Fruit fly (Drosophila melanogaster) whole organism, embryonic: Measurements from ENCODE around the gene Adsl.
A peak's percentile ranks its signal among the peaks of the same experiment; 100 is the strongest.

Source experiments
- Ada2b ChIP-seq: fragments of 200-800 bp; sonication (Bioruptor generic); IDR thresholded peaks from 2 replicates; pipeline ENCODE4 v1.3.6; 2022; ENCODE audit warnings: missing biosample characterization, missing genetic modification characterization
- Aef1 ChIP-seq: fragments of 200-800 bp; sonication (Bioruptor generic); IDR thresholded peaks from 3 replicates; pipeline ENCODE4 v1.3.6; 2022; ENCODE audit warnings: missing biosample characterization, missing genetic modification characterization
- CG10431 ChIP-seq: fragments of 200-800 bp; sonication (Bioruptor generic); optimal IDR thresholded peaks from 3 replicates; lab custom pipeline; 2018; ENCODE audit warnings: missing biosample characterization, mild to moderate bottlenecking, missing genetic modification characterization
- CG10959 ChIP-seq: fragments of 200-800 bp; sonication (Bioruptor generic); IDR thresholded peaks from 2 replicates; pipeline ENCODE4 v1.3.6; 2022; ENCODE audit warnings: missing biosample characterization, missing genetic modification characterization
- CG12219 ChIP-seq: fragments of 200-800 bp; sonication (Bioruptor generic); optimal IDR thresholded peaks from 3 replicates; lab custom pipeline; 2018; ENCODE audit warnings: missing biosample characterization, mild to moderate bottlenecking, missing genetic modification characterization
- CG13894 ChIP-seq: fragments of 200-800 bp; sonication (Bioruptor generic); optimal IDR thresholded peaks from 3 replicates; lab custom pipeline; 2018; ENCODE audit warnings: missing biosample characterization, mild to moderate bottlenecking, missing genetic modification characterization, moderate library complexity
- CG18011 ChIP-seq: fragments of 200-800 bp; sonication (Bioruptor generic); optimal IDR thresholded peaks from 2 replicates; lab custom pipeline; 2017; ENCODE audit warnings: missing biosample characterization, missing genetic modification characterization, mild to moderate bottlenecking, moderate library complexity, missing genotype
- CG2120 ChIP-seq: fragments of 200-800 bp; sonication (Bioruptor generic); optimal IDR thresholded peaks from 3 replicates; lab custom pipeline; 2016; ENCODE audit warnings: missing biosample characterization, missing genetic modification characterization
- CG30403 ChIP-seq: fragments of 200-800 bp; sonication (Bioruptor generic); optimal IDR thresholded peaks from 3 replicates; lab custom pipeline; 2016; ENCODE audit warnings: missing biosample characterization, missing genetic modification characterization
- CG3163 ChIP-seq: fragments of 200-800 bp; sonication (Bioruptor generic); optimal IDR thresholded peaks from 3 replicates; lab custom pipeline; 2016; ENCODE audit warnings: missing biosample characterization, missing genetic modification characterization
- CG34224 ChIP-seq: fragments of 200-800 bp; sonication (Bioruptor generic); IDR thresholded peaks from 3 replicates; pipeline ENCODE4 v1.3.6; 2022; ENCODE audit warnings: missing biosample characterization, missing genetic modification characterization; ENCODE audit not compliant: partially characterized antibody
- CG42726 ChIP-seq: fragments of 200-800 bp; sonication (Bioruptor generic); IDR thresholded peaks from 2 replicates; pipeline ENCODE4 v1.3.6; 2022; ENCODE audit warnings: missing biosample characterization, missing genetic modification characterization; ENCODE audit not compliant: partially characterized antibody
- CG4282 ChIP-seq: fragments of 200-800 bp; sonication (Bioruptor generic); optimal IDR thresholded peaks from 2 replicates; lab custom pipeline; 2016; ENCODE audit warnings: missing biosample characterization, missing genetic modification characterization
- CG6175 ChIP-seq: fragments of 200-800 bp; sonication (Bioruptor generic); IDR thresholded peaks from 3 replicates; pipeline ENCODE4 v1.3.6; 2022; ENCODE audit warnings: missing biosample characterization, missing genetic modification characterization
- CG6654 ChIP-seq: fragments of 200-800 bp; sonication (Bioruptor generic); optimal IDR thresholded peaks from 2 replicates; lab custom pipeline; 2017; ENCODE audit warnings: missing biosample characterization, mild to moderate bottlenecking, missing genetic modification characterization
- CG6791 ChIP-seq: fragments of 200-800 bp; sonication (Bioruptor generic); IDR thresholded peaks from 3 replicates; pipeline ENCODE4 v1.3.6; 2022; ENCODE audit warnings: missing biosample characterization, missing genetic modification characterization; ENCODE audit not compliant: partially characterized antibody
- CG8290 ChIP-seq, 3 experiments: fragments of 200-800 bp; sonication (Bioruptor generic); optimal IDR thresholded peaks; 2 replicates each; lab custom pipeline; 2016 to 2019; ENCODE audit warnings: missing biosample characterization in 3 of 3, missing genetic modification characterization in 3 of 3, mild to moderate bottlenecking in 2 of 3, moderate library complexity in 1 of 3
- CG8924 ChIP-seq: fragments of 200-800 bp; optimal IDR thresholded peaks from 3 replicates; lab custom pipeline; 2019; ENCODE audit warnings: missing biosample characterization, mild to moderate bottlenecking, missing genetic modification characterization, moderate library complexity
- CoRest ChIP-seq: fragments of 200-800 bp; sonication (Bioruptor generic); optimal IDR thresholded peaks from 3 replicates; lab custom pipeline; 2018; ENCODE audit warnings: missing biosample characterization, mild to moderate bottlenecking, missing genetic modification characterization, moderate library complexity
- Dip3 ChIP-seq: fragments of 200-800 bp; sonication (Bioruptor generic); optimal IDR thresholded peaks from 3 replicates; lab custom pipeline; 2016; ENCODE audit warnings: missing biosample characterization, missing genetic modification characterization
- Drgx ChIP-seq: fragments of 200-800 bp; sonication (Bioruptor generic); IDR thresholded peaks from 2 replicates; pipeline ENCODE4 v1.3.6; 2022; ENCODE audit warnings: missing biosample characterization, missing genetic modification characterization
- ERR ChIP-seq: fragments of 200-800 bp; sonication (Bioruptor generic); optimal IDR thresholded peaks from 2 replicates; lab custom pipeline; 2016; ENCODE audit warnings: missing biosample characterization, missing genetic modification characterization
- HLH3B ChIP-seq: fragments of 200-800 bp; sonication (Bioruptor generic); IDR thresholded peaks from 2 replicates; pipeline ENCODE4 v1.3.6; 2022; ENCODE audit warnings: missing biosample characterization, missing genetic modification characterization
- Mes4 ChIP-seq: fragments of 200-800 bp; sonication (Bioruptor generic); optimal IDR thresholded peaks from 2 replicates; lab custom pipeline; 2016; ENCODE audit warnings: missing biosample characterization, missing genetic modification characterization
- NC2β ChIP-seq: fragments of 200-800 bp; sonication (Bioruptor generic); optimal IDR thresholded peaks from 2 replicates; lab custom pipeline; 2016; ENCODE audit warnings: missing biosample characterization, missing genetic modification characterization
- Oaz ChIP-seq: fragments of 200-800 bp; sonication (Bioruptor generic); IDR thresholded peaks from 2 replicates; pipeline ENCODE4 v1.3.6; 2022; ENCODE audit warnings: missing biosample characterization, missing genetic modification characterization
- Ptx1 ChIP-seq: fragments of 200-800 bp; sonication (Bioruptor generic); IDR thresholded peaks from 2 replicates; pipeline ENCODE4 v1.3.6; 2022; ENCODE audit warnings: missing biosample characterization, missing genetic modification characterization
- Side ChIP-seq: fragments of 200-800 bp; sonication (Bioruptor generic); optimal IDR thresholded peaks from 2 replicates; lab custom pipeline; 2016; ENCODE audit warnings: missing biosample characterization, missing genetic modification characterization
- Xrp1 ChIP-seq: fragments of 200-800 bp; sonication (Bioruptor generic); IDR thresholded peaks from 2 replicates; pipeline ENCODE4 v1.3.6; 2022; ENCODE audit warnings: missing biosample characterization, missing genetic modification characterization
- ase ChIP-seq: fragments of 200-800 bp; sonication (Bioruptor generic); IDR thresholded peaks from 3 replicates; pipeline ENCODE4 v1.3.6; 2022; ENCODE audit warnings: missing biosample characterization, missing genetic modification characterization
- cg ChIP-seq: fragments of 200-800 bp; sonication (Bioruptor generic); optimal IDR thresholded peaks from 3 replicates; lab custom pipeline; 2019; ENCODE audit warnings: missing biosample characterization, mild to moderate bottlenecking, missing genetic modification characterization, moderate library complexity
- chinmo ChIP-seq: fragments of 200-800 bp; sonication (Bioruptor generic); IDR thresholded peaks from 4 replicates; pipeline ENCODE4 v1.3.6; 2022; ENCODE audit warnings: missing biosample characterization, missing genetic modification characterization; ENCODE audit not compliant: partially characterized antibody
- crp ChIP-seq, 2 experiments: fragments of 200-800 bp; sonication (Bioruptor generic); optimal IDR thresholded peaks; 2 replicates in 1 of 2; 3 replicates in 1 of 2; lab custom pipeline; 2017; ENCODE audit warnings: missing biosample characterization in 2 of 2, missing genetic modification characterization in 2 of 2, mild to moderate bottlenecking in 1 of 2, moderate library complexity in 1 of 2
- eyg ChIP-seq: fragments of 200-800 bp; sonication (Bioruptor generic); optimal IDR thresholded peaks from 3 replicates; lab custom pipeline; 2016; ENCODE audit warnings: missing biosample characterization, missing genetic modification characterization
- gro ChIP-seq: fragments of 200-800 bp; sonication (Bioruptor generic); optimal IDR thresholded peaks from 2 replicates; lab custom pipeline; 2016; ENCODE audit warnings: missing biosample characterization, missing genetic modification characterization
- ind ChIP-seq: fragments of 200-800 bp; sonication (Bioruptor generic); optimal IDR thresholded peaks from 3 replicates; lab custom pipeline; 2016; ENCODE audit warnings: missing biosample characterization, missing genetic modification characterization
- nau ChIP-seq: fragments of 200-800 bp; sonication (Bioruptor generic); optimal IDR thresholded peaks from 3 replicates; lab custom pipeline; 2017; ENCODE audit warnings: missing biosample characterization, mild to moderate bottlenecking, missing genetic modification characterization, missing genetic modification reagents
- oc ChIP-seq: fragments of 200-800 bp; sonication (Bioruptor generic); optimal IDR thresholded peaks from 2 replicates; lab custom pipeline; 2018; ENCODE audit warnings: missing biosample characterization, mild to moderate bottlenecking, missing genetic modification characterization, moderate library complexity
- onecut ChIP-seq: fragments of 200-800 bp; sonication (Bioruptor generic); IDR thresholded peaks from 2 replicates; pipeline ENCODE4 v1.3.6; 2022; ENCODE audit warnings: missing biosample characterization, missing genetic modification characterization
- p53 ChIP-seq: fragments of 200-800 bp; sonication (Bioruptor generic); optimal IDR thresholded peaks from 2 replicates; lab custom pipeline; 2016; ENCODE audit warnings: missing biosample characterization, missing genetic modification characterization
- psq ChIP-seq: fragments of 200-800 bp; sonication (Bioruptor generic); optimal IDR thresholded peaks from 2 replicates; lab custom pipeline; 2017; ENCODE audit warnings: missing biosample characterization, missing genetic modification characterization
- run ChIP-seq: fragments of 200-800 bp; sonication (Bioruptor generic); optimal IDR thresholded peaks from 3 replicates; lab custom pipeline; 2018; ENCODE audit warnings: missing biosample characterization, mild to moderate bottlenecking, missing genetic modification characterization
- sens ChIP-seq: fragments of 200-800 bp; sonication (Bioruptor generic); peaks from one replicate; lab custom pipeline; 2016; ENCODE audit warnings: missing biosample characterization, missing genetic modification characterization
- slbo ChIP-seq: fragments of 200-800 bp; sonication (Bioruptor generic); IDR thresholded peaks from 2 replicates; pipeline ENCODE4 v1.3.6; 2022; ENCODE audit warnings: missing biosample characterization, missing genetic modification characterization
- slou ChIP-seq: fragments of 200-800 bp; sonication (Bioruptor generic); optimal IDR thresholded peaks from 3 replicates; lab custom pipeline; 2016; ENCODE audit warnings: missing biosample characterization, missing genetic modification characterization
- sug ChIP-seq: fragments of 200-800 bp; optimal IDR thresholded peaks from 2 replicates; lab custom pipeline; 2019; ENCODE audit warnings: missing biosample characterization, mild to moderate bottlenecking, missing genetic modification characterization, moderate library complexity
- tna ChIP-seq: fragments of 200-800 bp; sonication (Bioruptor generic); IDR thresholded peaks from 2 replicates; pipeline ENCODE4 v1.3.6; 2022; ENCODE audit warnings: missing biosample characterization, missing genetic modification characterization; ENCODE audit not compliant: partially characterized antibody

Adsl gene

dm6 chr3R:16969361-16970355 is 51.3 kb downstream of the Adsl start (continued):
- TF ChIP-seq tna: no peak; the same call in 1 of the 2 replicates
- TF ChIP-seq CoRest: peak; percentile 83
- peak; percentile 42 for TF ChIP-seq CG6654 (GFP tag; lab: Kevin White, UChicago)
- peak; percentile 57 for TF ChIP-seq CG12219 (GFP tag; lab: Kevin White, UChicago)
- peak; percentile 63; the same call in 1 of the 2 replicates for TF ChIP-seq HLH3B (GFP tag; lab: Robert Waterston, UW)
- peak; percentile 45 for TF ChIP-seq Ptx1 (GFP tag; lab: Robert Waterston, UW)
- peak; percentile 54 for TF ChIP-seq ind (GFP tag; lab: Kevin White, UChicago)
- TF ChIP-seq ERR (GFP tag; lab: Kevin White, UChicago): no peak
- TF ChIP-seq slbo (GFP tag; lab: Robert Waterston, UW): peak; percentile 80
- no peak for TF ChIP-seq CG4282 (GFP tag; lab: Kevin White, UChicago)
- TF ChIP-seq eyg (GFP tag; lab: Kevin White, UChicago): no peak
- TF ChIP-seq p53 (GFP tag; lab: Kevin White, UChicago): no peak
- TF ChIP-seq CG6175: peak; percentile 55; the same call in 1 of the 3 replicates
- no peak for TF ChIP-seq crp (GFP tag; optimal IDR thresholded peaks at IDR 0.05; lab: Kevin White, UChicago)
- peak; percentile 65 for TF ChIP-seq CG2120 (GFP tag; lab: Kevin White, UChicago)
- no peak for TF ChIP-seq Dip3 (GFP tag; lab: Kevin White, UChicago)
- TF ChIP-seq CG10959: no peak
- TF ChIP-seq Drgx (GFP tag; lab: Robert Waterston, UW): no peak; the same call in 1 of the 2 replicates
- no peak for TF ChIP-seq nau
- TF ChIP-seq onecut (GFP tag; lab: Robert Waterston, UW): peak; percentile 76
- peak; percentile 37; the same call in 1 of the 3 replicates for TF ChIP-seq CG6791 (GFP tag; lab: Robert Waterston, UW)
- TF ChIP-seq oc (tag; lab: Kevin White, UChicago): peak; percentile 68
- TF ChIP-seq ase (GFP tag; lab: Robert Waterston, UW): peak; percentile 48; the same call in 1 of the 3 replicates
- TF ChIP-seq Xrp1 (GFP tag; lab: Robert Waterston, UW): peak; percentile 80
- no peak for TF ChIP-seq sug (tag; lab: Kevin White, UChicago)
- TF ChIP-seq Mes4 (GFP tag; lab: Kevin White, UChicago): no peak
- TF ChIP-seq CG18011: no peak
- no peak for TF ChIP-seq gro (GFP tag; lab: Kevin White, UChicago)
- TF ChIP-seq CG10431 (GFP tag; lab: Kevin White, UChicago): no peak
- peak; percentile 2 for TF ChIP-seq CG3163 (GFP tag; lab: Kevin White, UChicago)
- TF ChIP-seq CG34224 (GFP tag; lab: Robert Waterston, UW): no peak
- peak; percentile 23 for TF ChIP-seq CG8290 (GFP tag; optimal IDR thresholded peaks at IDR 0.05; lab: Kevin White, UChicago)
- TF ChIP-seq CG8290 (tag; optimal IDR thresholded peaks at IDR 0.05; lab: Kevin White, UChicago): no peak
- no peak for TF ChIP-seq Side (GFP tag; lab: Kevin White, UChicago)
- peak; percentile 97 for TF ChIP-seq cg (GFP tag; lab: Kevin White, UChicago)
- TF ChIP-seq NC2β (GFP tag; lab: Kevin White, UChicago): no peak
- TF ChIP-seq CG13894 (tag; lab: Kevin White, UChicago): no peak
- no peak for TF ChIP-seq Oaz
- TF ChIP-seq run: peak; percentile 13
- peak; percentile 32; the same call in 1 of the 3 replicates for TF ChIP-seq Aef1 (GFP tag; lab: Robert Waterston, UW)
- peak; percentile 61; the same call in 1 of the 2 replicates for TF ChIP-seq CG42726 (GFP tag; lab: Robert Waterston, UW)
- no peak for TF ChIP-seq slou (GFP tag; lab: Kevin White, UChicago)
- peak; percentile 71 for TF ChIP-seq CG30403 (GFP tag; lab: Kevin White, UChicago)
- peak; percentile 67 for TF ChIP-seq CG8924
- TF ChIP-seq sens (GFP tag; lab: Kevin White, UChicago): peak; percentile 87
- peak; percentile 67; the same call in 2 of the 4 replicates for TF ChIP-seq chinmo (GFP tag; lab: Robert Waterston, UW)
- TF ChIP-seq psq (GFP tag; lab: Kevin White, UChicago): peak; percentile 38
- TF ChIP-seq Ada2b (GFP tag; lab: Robert Waterston, UW): peak; percentile 44; the same call in 1 of the 2 replicates
